Fruit fly (Drosophila melanogaster) whole organism, prepupa: Measurements from ENCODE around the gene CG32036.

ENCODE experiments used
- CG11902 ChIP-seq: fragments of 200-800 bp; sonication (Bioruptor generic); optimal IDR thresholded peaks from 3 replicates; lab custom pipeline; 2016; ENCODE audit warnings: missing biosample characterization, missing genetic modification characterization
- CG3032 ChIP-seq: fragments of 200-800 bp; optimal IDR thresholded peaks from 2 replicates; lab custom pipeline; 2019; ENCODE audit warnings: missing biosample characterization, mild to moderate bottlenecking, missing genetic modification characterization, moderate library complexity
- CG32006 ChIP-seq: fragments of 200-800 bp; sonication (Bioruptor generic); optimal IDR thresholded peaks from 3 replicates; lab custom pipeline; 2017; ENCODE audit warnings: missing biosample characterization, mild to moderate bottlenecking, missing genetic modification characterization
- CG34406 ChIP-seq: fragments of 200-800 bp; sonication (Bioruptor generic); optimal IDR thresholded peaks from 3 replicates; lab custom pipeline; 2016; ENCODE audit warnings: missing biosample characterization, missing genetic modification characterization
- CG6792 ChIP-seq: fragments of 200-800 bp; sonication (Bioruptor generic); optimal IDR thresholded peaks from 3 replicates; lab custom pipeline; 2016; ENCODE audit warnings: missing biosample characterization, missing genetic modification characterization
- CG6808 ChIP-seq: fragments of 200-800 bp; sonication (Bioruptor generic); optimal IDR thresholded peaks from 3 replicates; lab custom pipeline; 2017; ENCODE audit warnings: missing biosample characterization, missing genetic modification characterization, mild to moderate bottlenecking, moderate library complexity, missing genetic modification reagents
- Ets21C ChIP-seq: fragments of 200-800 bp; sonication (Bioruptor generic); optimal IDR thresholded peaks from 3 replicates; lab custom pipeline; 2016; ENCODE audit warnings: missing biosample characterization, missing genetic modification characterization
- Gug ChIP-seq: fragments of 200-800 bp; sonication (Bioruptor generic); IDR thresholded peaks from 2 replicates; pipeline ENCODE4 v1.3.6; 2022; ENCODE audit warnings: missing biosample characterization, missing genetic modification characterization
- Hr39 ChIP-seq: fragments of 200-800 bp; sonication (Bioruptor generic); optimal IDR thresholded peaks from 2 replicates; lab custom pipeline; 2016; ENCODE audit warnings: missing biosample characterization, missing genetic modification characterization
- OdsH ChIP-seq: fragments of 200-800 bp; sonication (Bioruptor generic); optimal IDR thresholded peaks from 3 replicates; lab custom pipeline; 2016; ENCODE audit warnings: missing biosample characterization, missing genetic modification characterization
- cyc ChIP-seq: fragments of 200-800 bp; sonication (Bioruptor generic); optimal IDR thresholded peaks from 3 replicates; lab custom pipeline; 2016; ENCODE audit warnings: missing biosample characterization, missing genetic modification characterization
- fd85E ChIP-seq: fragments of 200-800 bp; sonication (Bioruptor generic); optimal IDR thresholded peaks from 3 replicates; lab custom pipeline; 2016; ENCODE audit warnings: missing biosample characterization, missing genetic modification characterization

dm6 chr3L:9505713-9506062 is 16.7 kb upstream of the CG32036 start:
- TF ChIP-seq Ets21C (no peak), OdsH (GFP tag; lab: Kevin White, UChicago) (no peak), CG32006 (GFP tag; lab: Kevin White, UChicago) (no peak), CG6792 (no peak), CG11902 (GFP tag; lab: Kevin White, UChicago) (no peak), fd85E (GFP tag; lab: Kevin White, UChicago) (no peak), CG34406 (GFP tag; lab: Kevin White, UChicago) (no peak), Hr39 (GFP tag; lab: Kevin White, UChicago) (no peak), Gug (no peak), CG6808 (GFP tag; lab: Kevin White, UChicago) (no peak), cyc (GFP tag; lab: Kevin White, UChicago) (no peak), CG3032 (tag; lab: Kevin White, UChicago) (no peak)
